Worm (Caenorhabditis elegans) whole organism, mixed stage, embryonic: ENCODE measurements around the gene degt-1.

Source experiments
- M03D4.4 ChIP-seq: sonication (generic microtip); optimal IDR thresholded peaks from 2 replicates; lab custom pipeline; 2017; ENCODE audit warnings: mild to moderate bottlenecking, missing genetic modification characterization, missing compliant biosample characterization
- ceh-83 ChIP-seq: fragments of 200-800 bp; sonication (Bioruptor generic); optimal IDR thresholded peaks from 2 replicates; lab custom pipeline; 2018; ENCODE audit warnings: mild to moderate bottlenecking, missing genetic modification characterization, missing compliant biosample characterization
- ces-1 ChIP-seq: fragments of 150-350 bp; optimal IDR thresholded peaks from 2 replicates; lab custom pipeline; 2014; ENCODE audit warnings: missing biosample characterization, missing genetic modification reagents, missing genetic modification characterization
- elt-3 ChIP-seq: fragments of 150-350 bp; optimal IDR thresholded peaks from 2 replicates; lab custom pipeline; 2014; ENCODE audit warnings: missing biosample characterization, missing genetic modification characterization
- lsy-2 ChIP-seq: fragments of 150-350 bp; optimal IDR thresholded peaks from 2 replicates; lab custom pipeline; 2014; ENCODE audit warnings: missing biosample characterization, missing genetic modification characterization
- mab-5 ChIP-seq: fragments of 150-350 bp; optimal IDR thresholded peaks from 2 replicates; lab custom pipeline; 2014; ENCODE audit warnings: missing biosample characterization, missing genetic modification characterization
- mep-1 ChIP-seq: fragments of 150-350 bp; optimal IDR thresholded peaks from 2 replicates; lab custom pipeline; 2017; ENCODE audit warnings: missing biosample characterization, missing genetic modification reagents, missing genetic modification characterization, inconsistent platforms
- nhr-237 ChIP-seq: fragments of 150-350 bp; optimal IDR thresholded peaks from 2 replicates; lab custom pipeline; 2014; ENCODE audit warnings: missing biosample characterization, missing genetic modification characterization
- nhr-76 ChIP-seq: sonication (generic microtip); optimal IDR thresholded peaks from 2 replicates; lab custom pipeline; 2017; ENCODE audit warnings: missing biosample characterization, missing genetic modification characterization
- pha-4 ChIP-seq: fragments of 150-350 bp; optimal IDR thresholded peaks from 2 replicates; lab custom pipeline; 2018; ENCODE audit warnings: missing biosample characterization, missing genetic modification reagents, missing genetic modification characterization
- snpc-4 ChIP-seq: fragments of 150-350 bp; optimal IDR thresholded peaks from 2 replicates; lab custom pipeline; 2014; ENCODE audit warnings: missing biosample characterization, missing genetic modification characterization
- unc-39 ChIP-seq: fragments of 150-350 bp; optimal IDR thresholded peaks from 2 replicates; lab custom pipeline; 2014; ENCODE audit warnings: missing biosample characterization, missing genetic modification characterization
- unc-62 ChIP-seq: fragments of 150-350 bp; optimal IDR thresholded peaks from 2 replicates; lab custom pipeline; 2014; ENCODE audit warnings: missing biosample characterization, missing genetic modification reagents, missing genetic modification characterization
- ztf-11 ChIP-seq: fragments of 150-350 bp; optimal IDR thresholded peaks from 2 replicates; lab custom pipeline; 2014; ENCODE audit warnings: missing biosample characterization, missing genetic modification characterization

DNA sequence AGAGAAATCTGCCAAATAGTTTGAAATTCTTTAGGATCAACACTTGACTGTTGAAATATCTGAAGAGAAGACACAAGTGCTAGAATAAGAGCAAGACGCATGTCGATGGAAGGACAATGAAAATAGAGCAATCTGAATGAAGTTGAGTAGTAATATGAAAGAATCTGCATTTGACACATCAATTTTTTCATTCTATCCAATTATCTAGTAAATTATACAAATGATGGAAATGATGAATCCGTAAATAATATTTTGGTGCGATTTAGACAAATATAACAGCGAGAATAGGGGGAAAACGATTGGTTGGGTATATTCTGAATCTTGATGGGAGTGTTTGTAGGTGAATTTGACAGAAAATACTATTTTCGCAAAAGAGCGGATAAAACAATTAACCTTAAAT is 7.4 kb upstream of the degt-1 start, which contains the start of gene txt-10:
- no peak for TF ChIP-seq mep-1 (tag; lab: Kevin White, UChicago)
- no peak for TF ChIP-seq mab-5 (tag; lab: Kevin White, UChicago)
- TF ChIP-seq nhr-76 = no peak
- no peak for TF ChIP-seq unc-62 (GFP tag; lab: Kevin White, UChicago)
- no peak for TF ChIP-seq lsy-2 (tag; lab: Kevin White, UChicago)
- TF ChIP-seq snpc-4 = no peak
- TF ChIP-seq unc-39 = no peak
- TF ChIP-seq pha-4 (tag; lab: Kevin White, UChicago) = no peak
- no peak for TF ChIP-seq nhr-237 (tag; lab: Kevin White, UChicago)
- TF ChIP-seq ztf-11 = no peak
- TF ChIP-seq elt-3 (tag; lab: Kevin White, UChicago) = no peak
- no peak for TF ChIP-seq ces-1 (GFP tag; lab: Kevin White, UChicago)
- no peak for TF ChIP-seq ceh-83
- TF ChIP-seq M03D4.4 = no peak
